Fruit fly (Drosophila melanogaster): ENCODE measurements around the gene CG32189.

- no peak for TF ChIP-seq Clk (GFP tag; optimal IDR thresholded peaks at IDR 0.05)
- TF ChIP-seq CG1620 (GFP tag; optimal IDR thresholded peaks at IDR 0.05), result no peak
- TF ChIP-seq tj (GFP tag; optimal IDR thresholded peaks at IDR 0.05), result peak; percentile 21
- TF ChIP-seq CG7045 (GFP tag; optimal IDR thresholded peaks at IDR 0.05), result peak; percentile 72
- TF ChIP-seq CG7101 (tag; optimal IDR thresholded peaks at IDR 0.05), result peak; percentile 32
- peak; percentile 6 for TF ChIP-seq CG11617 (GFP tag; optimal IDR thresholded peaks at IDR 0.05)
- TF ChIP-seq Mnt (GFP tag; optimal IDR thresholded peaks at IDR 0.05), result peak; percentile 8
- TF ChIP-seq cnc (optimal IDR thresholded peaks at IDR 0.05), result no peak
- peak; percentile 6 for TF ChIP-seq kay (GFP tag; ENCODE audit: borderline replicate concordance)
- TF ChIP-seq Hr96 (GFP tag; optimal IDR thresholded peaks at IDR 0.05), result peak; percentile 32
Observed at dm6 chr3L:17814036-17814435, 20.9 kb downstream of the CG32189 start, which contains the start of gene Cln3.
